Fruit fly (Drosophila melanogaster): Measurements from ENCODE around the gene RpS10b.

The RpS10b gene

DNA sequence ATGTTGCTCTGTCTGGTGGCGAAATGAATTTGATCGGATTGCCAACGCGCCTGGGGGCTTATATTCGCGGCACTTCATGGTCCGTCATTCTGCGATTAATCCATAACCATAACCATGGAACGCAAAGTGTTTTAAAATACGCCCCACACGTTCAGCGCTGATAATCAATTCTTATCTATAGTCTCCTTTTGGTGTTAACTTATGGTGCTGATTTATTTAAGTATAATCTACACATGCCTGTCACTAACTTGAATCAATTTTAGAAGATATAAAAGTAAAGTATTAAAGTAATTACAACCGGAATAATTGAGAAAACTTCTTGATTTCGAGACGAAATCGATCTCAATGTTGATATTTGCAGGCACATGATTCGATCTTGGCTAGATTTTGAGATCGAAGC is 7.8 kb upstream of the RpS10b start, which contains the start of gene CG14219:
CG14219 (minus strand) TSS at position 101 of the 400 bp plus-strand sequence.
- no peak for TF ChIP-seq net (GFP tag; optimal IDR thresholded peaks at IDR 0.05)
- no peak for TF ChIP-seq CG11294 (GFP tag; IDR thresholded peaks at IDR 0.05)
- TF ChIP-seq acj6 (GFP tag; optimal IDR thresholded peaks at IDR 0.05): no peak
- TF ChIP-seq CG8632 (GFP tag; optimal IDR thresholded peaks at IDR 0.05): no peak
- no peak for TF ChIP-seq Eip78C (GFP tag)
- no peak for TF ChIP-seq CG1621 (tag; optimal IDR thresholded peaks at IDR 0.05)
- TF ChIP-seq pdm3 (GFP tag; optimal IDR thresholded peaks at IDR 0.05): no peak
- no peak for TF ChIP-seq Sox102F (GFP tag; optimal IDR thresholded peaks at IDR 0.05)

DNA sequence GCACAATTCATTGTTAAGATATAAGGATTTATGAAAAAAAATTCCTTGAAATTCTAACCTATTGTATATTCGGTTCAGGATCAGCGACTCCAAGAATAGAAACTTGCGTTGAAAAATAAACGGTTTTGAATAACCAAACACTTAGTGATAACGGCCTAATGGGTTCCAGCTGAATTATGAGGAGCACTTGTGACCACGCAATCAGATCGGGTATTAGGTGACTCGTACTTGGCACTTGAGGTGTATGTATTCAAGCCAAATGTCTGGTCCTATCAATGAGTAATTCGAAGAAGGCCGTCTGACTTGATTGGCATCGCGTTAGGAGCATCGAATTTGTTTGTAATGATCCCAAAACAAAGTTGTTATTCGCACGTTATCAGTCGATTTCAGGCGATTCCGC is 7.3 kb upstream of the RpS10b start:
- no peak for TF ChIP-seq CG31627 (GFP tag; optimal IDR thresholded peaks at IDR 0.05)
- TF ChIP-seq CG6792 (GFP tag; optimal IDR thresholded peaks at IDR 0.05): no peak
- TF ChIP-seq dac (GFP tag; optimal IDR thresholded peaks at IDR 0.05): no peak
- TF ChIP-seq Sox15 (GFP tag; optimal IDR thresholded peaks at IDR 0.05): no peak
- TF ChIP-seq Eip93F (GFP tag; optimal IDR thresholded peaks at IDR 0.05): no peak

DNA sequence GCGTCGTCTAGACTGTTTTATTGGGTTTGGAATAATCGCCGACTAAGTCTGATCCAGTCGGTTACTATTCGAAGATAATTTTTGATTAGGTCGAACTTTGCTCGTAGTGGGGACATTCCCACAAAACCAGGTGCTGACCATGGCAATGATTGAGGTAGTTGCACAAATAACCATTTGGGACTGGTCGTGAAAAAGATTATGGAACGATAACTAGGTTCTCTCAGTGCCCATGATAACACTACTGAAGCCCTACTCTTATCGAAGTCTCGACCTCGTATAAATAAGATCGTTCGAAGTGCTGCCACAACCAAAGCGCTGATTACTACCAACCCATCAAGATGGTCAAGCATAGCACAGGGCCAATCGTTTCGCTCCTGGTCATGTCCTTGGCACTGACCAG is 5.5 kb upstream of the RpS10b start, which contains the start of gene CG14205:
CG14205 (plus strand) TSS at position 301 of the 400 bp plus-strand sequence.
- TF ChIP-seq OdsH (GFP tag; optimal IDR thresholded peaks at IDR 0.05) (no peak), net (GFP tag; optimal IDR thresholded peaks at IDR 0.05) (no peak), CG11294 (GFP tag; IDR thresholded peaks at IDR 0.05) (no peak), CG11902 (GFP tag; optimal IDR thresholded peaks at IDR 0.05) (no peak)

DNA sequence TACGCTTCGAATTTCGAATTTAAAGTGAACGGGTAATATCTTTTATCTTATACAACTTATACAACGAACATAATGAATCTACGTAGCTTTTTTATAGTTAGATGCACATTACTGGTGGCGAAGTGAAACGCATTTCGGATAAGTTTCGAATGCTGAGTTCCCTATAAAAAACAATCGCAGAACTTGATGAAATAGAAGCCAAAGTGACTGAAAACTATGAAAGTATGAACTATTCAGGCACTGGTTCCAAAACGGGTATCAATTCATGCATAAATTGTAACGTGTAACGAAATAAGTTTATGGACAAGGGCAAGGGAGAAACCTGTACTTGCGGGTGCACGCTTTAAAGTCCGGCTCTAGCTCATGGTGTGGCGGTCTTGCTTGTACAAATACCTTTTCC is 2.0 kb upstream of the RpS10b start:
- TF ChIP-seq Sox15 (GFP tag; optimal IDR thresholded peaks at IDR 0.05) (no peak), esn (GFP tag; optimal IDR thresholded peaks at IDR 0.05) (no peak), CG3919 (GFP tag; optimal IDR thresholded peaks at IDR 0.05) (no peak)

DNA sequence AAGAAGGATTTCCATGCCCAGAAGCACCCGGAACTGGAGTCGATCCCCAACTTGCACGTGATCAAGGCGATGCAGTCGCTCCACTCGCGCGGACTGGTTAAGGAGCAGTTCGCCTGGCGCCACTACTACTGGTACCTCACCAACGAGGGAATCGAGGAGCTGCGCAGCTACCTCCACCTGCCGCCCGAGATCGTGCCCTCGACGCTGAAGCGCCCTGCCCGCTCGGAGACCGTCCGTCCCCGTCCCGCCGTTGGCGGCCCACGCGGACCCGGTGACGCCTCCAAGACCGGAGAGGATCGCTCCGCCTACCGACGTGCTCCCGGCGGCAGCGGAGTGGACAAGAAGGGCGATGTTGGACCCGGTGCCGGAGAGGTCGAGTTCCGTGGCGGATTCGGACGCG is 672 bp downstream of the RpS10b start:
- TF ChIP-seq CG9139 (GFP tag; optimal IDR thresholded peaks at IDR 0.05) (no peak), cyc (GFP tag; optimal IDR thresholded peaks at IDR 0.05) (no peak), acj6 (GFP tag; optimal IDR thresholded peaks at IDR 0.05) (no peak), CG16779 (tag; optimal IDR thresholded peaks at IDR 0.05) (no peak), CG32006 (GFP tag; optimal IDR thresholded peaks at IDR 0.05) (no peak), Gug (GFP tag; IDR thresholded peaks at IDR 0.05) (no peak), CG31627 (GFP tag; optimal IDR thresholded peaks at IDR 0.05) (no peak)

DNA sequence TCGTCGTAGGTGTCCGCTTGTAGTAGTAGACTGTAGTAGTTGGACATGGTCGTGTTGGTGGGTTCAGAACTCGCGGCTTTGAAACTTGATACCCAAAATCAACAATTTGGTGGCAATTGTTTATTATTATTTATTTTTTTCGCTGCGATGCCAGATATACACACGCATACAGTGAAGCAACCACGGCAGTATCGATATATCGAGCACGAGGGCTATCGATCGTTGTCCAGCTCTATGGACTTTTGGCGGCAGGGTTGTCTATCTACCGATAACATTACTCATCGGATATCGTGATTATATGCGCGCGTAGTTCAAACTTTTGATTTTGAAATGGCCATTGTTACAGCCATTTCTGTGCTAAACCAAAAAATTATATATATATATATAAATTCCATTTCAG is 3.8 kb downstream of the RpS10b start, which contains the start of gene CG14220:
CG14220 (minus strand) TSS at position 208 of the 400 bp plus-strand sequence.
- TF ChIP-seq Sox15 (GFP tag; optimal IDR thresholded peaks at IDR 0.05): no peak
- TF ChIP-seq acj6 (GFP tag; optimal IDR thresholded peaks at IDR 0.05): no peak
- no peak for TF ChIP-seq esn (GFP tag; optimal IDR thresholded peaks at IDR 0.05)
- no peak for TF ChIP-seq Lpt (GFP tag; optimal IDR thresholded peaks at IDR 0.05)
- no peak for TF ChIP-seq CG11294 (GFP tag; IDR thresholded peaks at IDR 0.05)
- no peak for TF ChIP-seq dsx (GFP tag; optimal IDR thresholded peaks at IDR 0.05; ENCODE audit: poor library complexity, severe bottlenecking)
- peak; percentile 2 for TF ChIP-seq fkh (GFP tag; optimal IDR thresholded peaks at IDR 0.05)
- no peak for TF ChIP-seq pdm3 (GFP tag; optimal IDR thresholded peaks at IDR 0.05)
- TF ChIP-seq CG3032 (tag; optimal IDR thresholded peaks at IDR 0.05): peak; percentile 12
- TF ChIP-seq CG8119 (GFP tag; IDR thresholded peaks at IDR 0.05): no peak
- TF ChIP-seq salr (GFP tag; optimal IDR thresholded peaks at IDR 0.05): no peak
- no peak for TF ChIP-seq CG4318 (GFP tag; optimal IDR thresholded peaks at IDR 0.05)
- TF ChIP-seq CG6808 (GFP tag; optimal IDR thresholded peaks at IDR 0.05): no peak
- peak; percentile 22 for TF ChIP-seq svp (GFP tag)
- TF ChIP-seq Met (GFP tag; optimal IDR thresholded peaks at IDR 0.05): no peak
